Worm (Caenorhabditis elegans) whole organism, L4 larva: ENCODE measurements around the gene F44A2.7.

Experiments used
- T26A8.4 ChIP-seq: fragments of 200-800 bp; sonication (Bioruptor generic); IDR thresholded peaks from 2 replicates; pipeline ENCODE4 v1.3.6; 2022; ENCODE audit warnings: missing genetic modification characterization, missing compliant biosample characterization
- daf-12 ChIP-seq: fragments of 150-350 bp; optimal IDR thresholded peaks from 2 replicates; lab custom pipeline; 2014; ENCODE audit warnings: missing biosample characterization, missing genetic modification reagents, missing genetic modification characterization
- lin-13 ChIP-seq: fragments of 150-350 bp; optimal IDR thresholded peaks from 2 replicates; lab custom pipeline; 2014; ENCODE audit warnings: missing biosample characterization, missing genetic modification reagents, missing genetic modification characterization

DNA sequence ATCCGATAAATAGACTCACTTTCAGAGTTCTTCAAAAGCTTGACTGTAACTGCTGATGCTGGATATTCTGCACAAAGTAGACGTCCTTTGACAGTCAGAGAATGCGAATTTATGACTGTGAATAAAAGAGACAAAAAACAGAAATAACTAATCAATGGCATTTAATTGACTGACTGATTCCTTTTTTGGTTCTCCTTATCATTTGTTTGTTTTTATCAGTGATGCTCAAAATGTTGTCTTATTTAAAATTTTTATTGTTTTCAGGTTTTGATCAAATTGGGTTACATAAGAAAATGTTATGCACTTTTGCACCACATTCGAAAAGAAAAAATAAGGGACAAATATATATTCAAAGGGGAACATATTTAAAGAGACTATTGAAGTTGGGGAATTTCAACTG, 35.1 kb downstream of the F44A2.7 start, which contains the start of gene ttr-49:
- TF ChIP-seq daf-12 (no peak), T26A8.4 (GFP tag; lab: Robert Waterston, UW) (no peak), lin-13 (GFP tag; lab: Kevin White, UChicago) (no peak)
